Worm (Caenorhabditis elegans) whole organism, L4/young adult: ENCODE results near the gene psmd-9.

ENCODE experiments used
- W03F9.2 ChIP-seq: fragments of 150-350 bp; optimal IDR thresholded peaks from 2 replicates; lab custom pipeline; 2014; ENCODE audit warnings: missing biosample characterization, missing genetic modification characterization
- dao-5 ChIP-seq: sonication (generic microtip); optimal IDR thresholded peaks from 2 replicates; lab custom pipeline; 2016; ENCODE audit warnings: missing genotype, missing genetic modification characterization, moderate library complexity, missing compliant biosample characterization
- him-1 ChIP-seq: sonication (generic microtip); optimal IDR thresholded peaks from 2 replicates; lab custom pipeline; 2016; ENCODE audit warnings: missing genotype, missing genetic modification reagents, missing genetic modification characterization, missing compliant biosample characterization

The psmd-9 gene

ce11 chrII:6909568-6910122 is 7.8 kb downstream of the psmd-9 start, which contains the start of gene asm-1:
TSS of gene asm-1 (plus strand) at chrII:6910072.
- TF ChIP-seq dao-5 (tag; lab: Kevin White, UChicago) (no peak), W03F9.2 (no peak), him-1 (tag; lab: Kevin White, UChicago) (no peak)

ce11 chrII:6913309-6913708 is 11.4 kb downstream of the psmd-9 start, which contains the start of gene cyn-10:
TSS of gene cyn-10 (minus strand) at chrII:6913365.
- TF ChIP-seq dao-5 (tag; lab: Kevin White, UChicago), result no peak
- peak; percentile 42 for TF ChIP-seq him-1 (tag; lab: Kevin White, UChicago)
- peak; percentile 15 for TF ChIP-seq W03F9.2

ce11 chrII:6915875-6916274 is 14.0 kb downstream of the psmd-9 start, which contains the start of gene B0252.8:
TSS of gene B0252.8 (plus strand) at chrII:6916166.
- TF ChIP-seq dao-5 (tag; lab: Kevin White, UChicago), result no peak

ce11 chrII:6917710-6918109 is 15.8 kb downstream of the psmd-9 start, which contains the start of gene B0252.11:
TSS of gene B0252.11 (minus strand) at chrII:6917810.
- no peak for TF ChIP-seq W03F9.2
- TF ChIP-seq him-1 (tag; lab: Kevin White, UChicago), result no peak
- no peak for TF ChIP-seq dao-5 (tag; lab: Kevin White, UChicago)

DNA sequence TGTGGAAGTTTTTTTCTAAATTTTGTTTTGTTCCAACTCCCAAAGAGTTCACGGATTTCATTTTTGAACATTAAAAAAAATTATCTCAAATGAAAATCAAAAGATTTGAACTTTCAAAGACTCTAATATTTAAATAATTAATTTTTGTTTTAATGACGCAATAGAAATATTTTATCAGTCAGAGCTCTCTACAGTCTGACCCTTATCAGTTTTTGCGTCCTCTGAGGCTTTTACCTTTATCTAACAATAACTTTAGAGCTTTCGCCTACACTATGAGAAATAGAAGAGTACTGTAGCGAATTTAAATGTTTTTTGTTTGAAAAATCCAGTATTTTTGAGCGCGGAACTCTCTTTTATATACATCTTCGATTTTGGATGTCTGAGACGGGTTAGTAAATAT is 17.0 kb downstream of the psmd-9 start, which contains the start of gene B0252.5:
B0252.5 (minus strand) TSS at position 17 of the 400 bp plus-strand sequence.
- TF ChIP-seq him-1 (tag; lab: Kevin White, UChicago), result no peak
- TF ChIP-seq dao-5 (tag; lab: Kevin White, UChicago), result no peak
- TF ChIP-seq W03F9.2, result no peak

DNA sequence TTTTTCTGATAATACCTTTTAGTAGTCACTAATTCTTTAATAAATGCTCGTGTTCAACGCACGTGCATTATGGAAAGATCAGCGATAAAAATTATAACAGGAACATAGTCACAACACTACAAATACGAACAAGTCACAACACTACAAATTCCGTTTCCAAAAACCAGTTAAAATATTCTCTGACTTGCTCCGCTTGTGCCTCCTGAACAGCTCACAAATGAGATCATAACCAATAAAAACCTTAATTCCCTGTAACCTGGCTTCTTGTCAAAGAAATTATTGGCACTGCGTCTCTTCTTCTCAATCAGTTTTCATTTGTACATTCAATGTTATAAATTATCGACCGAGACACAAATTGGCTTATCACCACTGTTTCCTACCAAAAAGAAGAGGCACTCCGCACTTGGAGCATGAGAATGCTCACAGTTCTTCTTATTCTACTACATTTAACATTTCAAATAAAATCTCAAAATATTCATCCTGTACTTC is 17.5 kb downstream of the psmd-9 start, which contains the start of gene B0252.1:
B0252.1 (plus strand) TSS at position 318 of the 489 bp plus-strand sequence.
- TF ChIP-seq dao-5 (tag; lab: Kevin White, UChicago) (no peak), W03F9.2 (no peak), him-1 (tag; lab: Kevin White, UChicago) (no peak)

ce11 chrII:6923792-6924191 is 21.9 kb downstream of the psmd-9 start:
- TF ChIP-seq dao-5 (tag; lab: Kevin White, UChicago) (no peak), him-1 (tag; lab: Kevin White, UChicago) (no peak), W03F9.2 (no peak)

- no peak for TF ChIP-seq dao-5 (tag; lab: Kevin White, UChicago)
- TF ChIP-seq him-1 (tag; lab: Kevin White, UChicago), result no peak
- no peak for TF ChIP-seq W03F9.2
Observed at ce11 chrII:6926054-6926453, 24.2 kb downstream of the psmd-9 start.

ce11 chrII:6926488-6926887 is 24.6 kb downstream of the psmd-9 start:
- TF ChIP-seq him-1 (tag; lab: Kevin White, UChicago) (peak; percentile 66), dao-5 (tag; lab: Kevin White, UChicago) (peak; percentile 26), W03F9.2 (peak; percentile 51)

DNA sequence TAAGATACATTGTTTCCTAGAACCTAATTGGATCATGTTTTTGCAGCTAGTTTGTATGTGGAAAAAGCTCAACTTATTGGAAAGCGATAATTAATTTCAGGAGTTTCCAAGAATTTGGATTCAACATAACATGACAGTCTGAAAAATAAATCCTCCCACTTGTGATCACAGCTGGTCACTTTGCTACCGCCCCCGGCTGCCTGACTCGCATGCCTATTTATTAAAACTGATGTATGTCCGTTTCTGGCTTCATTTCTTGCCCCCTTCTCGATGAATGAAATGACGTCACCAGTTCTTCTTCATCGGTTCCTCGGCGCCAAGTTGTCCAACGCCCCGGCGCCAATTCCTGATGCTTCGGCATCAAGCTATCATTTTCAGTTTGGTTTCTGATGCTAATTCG is 25.1 kb downstream of the psmd-9 start:
- no peak for TF ChIP-seq W03F9.2

- no peak for TF ChIP-seq W03F9.2
- TF ChIP-seq him-1 (tag; lab: Kevin White, UChicago), result no peak
- TF ChIP-seq dao-5 (tag; lab: Kevin White, UChicago), result no peak
Observed at ce11 chrII:6927603-6928002, 25.7 kb downstream of the psmd-9 start, which contains the start of gene F22D3.4. TSS of gene F22D3.4 (minus strand) at chrII:6927603.

DNA sequence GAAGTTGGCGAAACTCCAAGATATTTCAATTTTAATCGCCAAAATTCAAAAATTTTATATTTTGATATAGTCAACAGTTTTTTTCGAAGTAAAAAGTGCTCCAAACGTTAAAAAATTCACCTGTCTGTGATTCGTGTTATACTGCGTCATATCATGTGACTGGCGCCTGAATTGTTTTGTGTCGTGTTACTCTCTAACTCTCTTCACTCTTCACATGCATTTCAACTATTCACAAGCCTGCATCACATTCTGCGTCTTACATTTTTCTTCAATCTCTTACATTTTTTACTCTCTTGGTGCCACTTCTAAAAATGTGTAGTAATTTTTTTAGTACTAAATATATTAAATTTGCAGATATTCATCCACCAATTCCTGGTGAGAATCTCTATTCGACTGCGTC is 26.5 kb downstream of the psmd-9 start, which contains the start of gene flcn-1:
flcn-1 (plus strand) TSS at position 348 of the 400 bp plus-strand sequence.
- TF ChIP-seq him-1 (tag; lab: Kevin White, UChicago) (no peak), dao-5 (tag; lab: Kevin White, UChicago) (no peak), W03F9.2 (no peak)

ce11 chrII:6930072-6930471 is 28.2 kb downstream of the psmd-9 start:
- TF ChIP-seq W03F9.2 (no peak), dao-5 (tag; lab: Kevin White, UChicago) (no peak)

DNA sequence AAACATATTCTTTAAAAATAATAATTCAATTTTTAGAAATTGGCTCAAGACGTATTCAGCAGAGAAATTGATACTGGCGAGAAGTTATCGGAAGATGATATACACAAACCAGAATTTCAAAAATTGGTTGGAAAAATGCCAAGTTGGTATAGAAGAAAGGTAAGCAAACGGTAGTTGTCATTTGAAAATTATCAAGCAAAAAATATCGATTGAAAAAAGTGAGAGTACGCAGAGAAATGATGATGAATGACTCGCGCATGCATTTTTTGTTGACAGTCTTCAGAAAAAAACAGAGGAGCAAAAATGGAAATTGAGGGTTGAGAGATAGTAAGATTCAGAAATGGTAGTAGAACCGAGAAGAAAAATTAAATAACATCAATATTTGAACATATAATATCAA is 31.1 kb downstream of the psmd-9 start:
- no peak for TF ChIP-seq W03F9.2
- no peak for TF ChIP-seq him-1 (tag; lab: Kevin White, UChicago)
- TF ChIP-seq dao-5 (tag; lab: Kevin White, UChicago), result no peak

DNA sequence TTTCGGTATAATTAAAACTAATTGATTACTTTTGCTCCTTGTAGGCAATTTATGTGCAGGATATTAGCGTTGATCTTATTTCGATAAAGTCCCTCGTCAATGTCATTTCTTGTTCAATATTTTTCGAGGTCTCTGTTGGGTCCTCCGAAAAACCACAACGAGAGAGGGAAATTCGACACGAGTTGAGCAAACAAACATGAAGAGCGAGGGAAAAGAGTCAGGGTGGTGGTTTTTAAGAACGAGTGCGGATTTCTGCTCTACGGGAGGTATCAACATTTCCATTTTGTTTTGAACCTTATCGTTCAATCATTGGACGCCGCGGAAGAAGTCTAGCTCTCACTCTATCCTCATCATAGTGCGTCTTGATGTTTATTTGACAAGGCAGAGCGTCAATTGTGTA is 32.8 kb downstream of the psmd-9 start:
- no peak for TF ChIP-seq dao-5 (tag; lab: Kevin White, UChicago)
- TF ChIP-seq W03F9.2, result no peak
- TF ChIP-seq him-1 (tag; lab: Kevin White, UChicago), result no peak
